Worm (Caenorhabditis elegans) whole organism, L4 larva: ENCODE measurements around the gene Y2H9A.6.

Experiments used
- D1046.2 ChIP-seq: fragments of 200-800 bp; sonication (Bioruptor generic); IDR thresholded peaks from 2 replicates; pipeline ENCODE4 v1.3.6; 2022; ENCODE audit warnings: missing genetic modification characterization, missing compliant biosample characterization
- F10B5.3 ChIP-seq: sonication (generic microtip); optimal IDR thresholded peaks from 2 replicates; lab custom pipeline; 2016; ENCODE audit warnings: mild to moderate bottlenecking, missing genetic modification characterization, missing compliant biosample characterization
- F37D6.2 ChIP-seq: sonication (generic microtip); optimal IDR thresholded peaks from 2 replicates; lab custom pipeline; 2016; ENCODE audit warnings: mild to moderate bottlenecking, missing genetic modification characterization, missing compliant biosample characterization
- T20F7.1 ChIP-seq: fragments of 200-800 bp; sonication (Bioruptor generic); optimal IDR thresholded peaks from 2 replicates; lab custom pipeline; 2018; ENCODE audit warnings: mild to moderate bottlenecking, missing genetic modification characterization, missing compliant biosample characterization
- Y48G9A.11 ChIP-seq: fragments of 200-800 bp; sonication (Bioruptor generic); IDR thresholded peaks from 2 replicates; pipeline ENCODE4 v1.3.6; 2022; ENCODE audit warnings: missing genetic modification reagents, missing genetic modification characterization, missing compliant biosample characterization
- Y75B8A.6 ChIP-seq: fragments of 200-800 bp; sonication (Bioruptor generic); IDR thresholded peaks from 2 replicates; pipeline ENCODE4 v1.3.6; 2022; ENCODE audit warnings: missing genetic modification reagents, missing genetic modification characterization, missing compliant biosample characterization
- ZK337.2 ChIP-seq: fragments of 200-800 bp; sonication (Bioruptor generic); IDR thresholded peaks from 2 replicates; pipeline ENCODE4 v1.3.6; 2022; ENCODE audit warnings: missing genetic modification reagents, missing genetic modification characterization, missing compliant biosample characterization
- ZK546.5 ChIP-seq, 2 experiments: sonication (generic microtip); optimal IDR thresholded peaks; 2 replicates each; lab custom pipeline; 2017; ENCODE audit warnings: missing biosample characterization in 2 of 2, missing genetic modification characterization in 2 of 2
- aha-1 ChIP-seq: fragments of 150-350 bp; peaks from one replicate; lab custom pipeline; 2014; ENCODE audit warnings: missing biosample characterization, missing genetic modification characterization
- attf-4 ChIP-seq: sonication (generic microtip); optimal IDR thresholded peaks from 3 replicates; lab custom pipeline; 2017; ENCODE audit warnings: missing biosample characterization, missing genetic modification characterization
- ceh-20 ChIP-seq: fragments of 200-800 bp; sonication (Bioruptor generic); IDR thresholded peaks from 2 replicates; pipeline ENCODE4 v1.3.6; 2022; ENCODE audit warnings: missing genetic modification reagents, missing genetic modification characterization, missing compliant biosample characterization
- ceh-32 ChIP-seq: sonication (generic microtip); optimal IDR thresholded peaks from 2 replicates; lab custom pipeline; 2016; ENCODE audit warnings: mild to moderate bottlenecking, missing genetic modification characterization, missing compliant biosample characterization; ENCODE audit not compliant: poor library complexity
- ceh-82 ChIP-seq: sonication (generic microtip); optimal IDR thresholded peaks from 2 replicates; lab custom pipeline; 2017; ENCODE audit warnings: missing biosample characterization, missing genetic modification characterization
- ces-1 ChIP-seq: fragments of 150-350 bp; sonication (generic microtip); optimal IDR thresholded peaks from 4 replicates; lab custom pipeline; 2014; ENCODE audit warnings: missing biosample characterization, missing genetic modification reagents, missing genetic modification characterization
- cey-2 ChIP-seq: sonication (generic microtip); optimal IDR thresholded peaks from 3 replicates; lab custom pipeline; 2017; ENCODE audit warnings: missing genetic modification characterization, mild to moderate bottlenecking, missing compliant biosample characterization, antibody characterized with exemption, borderline replicate concordance; ENCODE audit not compliant: insufficient read depth
- daf-16 ChIP-seq, 3 experiments: sonication (generic microtip); optimal IDR thresholded peaks; 2 replicates each; lab custom pipeline; 2016 to 2017; ENCODE audit warnings: missing genetic modification characterization in 3 of 3, missing genetic modification reagents in 3 of 3, mild to moderate bottlenecking in 2 of 3, missing compliant biosample characterization in 2 of 3, missing biosample characterization in 1 of 3, moderate library complexity in 1 of 3
- daf-19 ChIP-seq: fragments of 200-800 bp; sonication (Bioruptor generic); conservative IDR thresholded peaks from 2 replicates; pipeline ENCODE4 v1.3.6; 2022; ENCODE audit warnings: missing genetic modification characterization, missing compliant biosample characterization
- daf-8 ChIP-seq: fragments of 200-800 bp; sonication (Bioruptor generic); IDR thresholded peaks from 2 replicates; pipeline ENCODE4 v1.3.6; 2022; ENCODE audit warnings: missing genetic modification characterization, missing compliant biosample characterization
- dmd-8 ChIP-seq: fragments of 200-800 bp; sonication (Bioruptor generic); IDR thresholded peaks from 2 replicates; pipeline ENCODE4 v1.3.6; 2022; ENCODE audit warnings: missing genetic modification characterization, missing compliant biosample characterization
- dpl-1 ChIP-seq: fragments of 150-350 bp; optimal IDR thresholded peaks from 2 replicates; lab custom pipeline; 2014; ENCODE audit warnings: missing biosample characterization, missing genetic modification reagents, missing genetic modification characterization
- fkh-10 ChIP-seq: fragments of 150-350 bp; optimal IDR thresholded peaks from 2 replicates; lab custom pipeline; 2014; ENCODE audit warnings: missing biosample characterization, missing genetic modification reagents, missing genetic modification characterization
- gei-8 ChIP-seq: fragments of 200-800 bp; sonication (Bioruptor generic); optimal IDR thresholded peaks from 2 replicates; lab custom pipeline; 2018; ENCODE audit warnings: mild to moderate bottlenecking, missing genetic modification characterization, missing compliant biosample characterization
- hif-1 ChIP-seq, 2 experiments: sonication (generic microtip); optimal IDR thresholded peaks; 2 replicates each; lab custom pipeline; 2016 to 2017; ENCODE audit warnings: missing compliant biosample characterization in 2 of 2, missing genetic modification characterization in 2 of 2, missing genetic modification reagents in 2 of 2, missing genotype in 2 of 2, mild to moderate bottlenecking in 1 of 2
- hlh-11 ChIP-seq: fragments of 200-800 bp; sonication (Bioruptor generic); optimal IDR thresholded peaks from 2 replicates; lab custom pipeline; 2018; ENCODE audit warnings: mild to moderate bottlenecking, missing genetic modification characterization, missing compliant biosample characterization
- jun-1 ChIP-seq: fragments of 150-350 bp; optimal IDR thresholded peaks from 2 replicates; lab custom pipeline; 2014; ENCODE audit warnings: missing biosample characterization, missing genetic modification reagents, missing genetic modification characterization
- lin-15B ChIP-seq: fragments of 150-350 bp; sonication (generic microtip); optimal IDR thresholded peaks from 3 replicates; lab custom pipeline; 2014; ENCODE audit warnings: missing biosample characterization, missing genetic modification characterization
- lin-29 ChIP-seq: fragments of 200-800 bp; sonication (Bioruptor generic); IDR thresholded peaks from 2 replicates; pipeline ENCODE4 v1.3.6; 2022; ENCODE audit warnings: missing genetic modification reagents, missing genetic modification characterization, missing compliant biosample characterization
- lin-38 ChIP-seq: fragments of 200-800 bp; sonication (Bioruptor generic); IDR thresholded peaks from 2 replicates; pipeline ENCODE4 v1.3.6; 2022; ENCODE audit warnings: missing genetic modification reagents, missing genetic modification characterization, missing compliant biosample characterization
- lsy-2 ChIP-seq, 2 experiments: fragments of 150-350 bp in 1 of 2; sonication (generic microtip) in 1 of 2; optimal IDR thresholded peaks; 2 replicates each; lab custom pipeline; 2014 to 2017; ENCODE audit warnings: missing biosample characterization in 2 of 2, missing genetic modification characterization in 2 of 2
- madf-5 ChIP-seq, 2 experiments: fragments of 200-800 bp; sonication (Bioruptor generic); IDR thresholded peaks; 2 replicates each; pipeline ENCODE4 v1.3.6; 2022; ENCODE audit warnings: missing compliant biosample characterization in 2 of 2, missing genetic modification characterization in 2 of 2
- madf-9 ChIP-seq: fragments of 200-800 bp; sonication (Bioruptor generic); conservative IDR thresholded peaks from 2 replicates; pipeline ENCODE4 v1.3.6; 2022; ENCODE audit warnings: missing genetic modification reagents, missing genetic modification characterization, missing compliant biosample characterization
- mep-1 ChIP-seq: fragments of 150-350 bp; sonication (generic microtip); optimal IDR thresholded peaks from 3 replicates; lab custom pipeline; 2014; ENCODE audit warnings: missing biosample characterization, missing genetic modification characterization
- mes-2 ChIP-seq: sonication (generic microtip); optimal IDR thresholded peaks from 2 replicates; lab custom pipeline; 2016; ENCODE audit warnings: missing genotype, mild to moderate bottlenecking, missing genetic modification characterization, missing compliant biosample characterization; ENCODE audit not compliant: poor library complexity, severe bottlenecking
- mxl-2 ChIP-seq: fragments of 200-800 bp; sonication (Bioruptor generic); conservative IDR thresholded peaks from 2 replicates; pipeline ENCODE4 v1.3.6; 2022; ENCODE audit warnings: missing genetic modification reagents, missing genetic modification characterization, missing compliant biosample characterization
- nhr-10 ChIP-seq: fragments of 150-350 bp; optimal IDR thresholded peaks from 2 replicates; lab custom pipeline; 2014; ENCODE audit warnings: missing biosample characterization, missing genetic modification characterization
- nhr-102 ChIP-seq: sonication (generic microtip); optimal IDR thresholded peaks from 2 replicates; lab custom pipeline; 2016; ENCODE audit warnings: mild to moderate bottlenecking, missing genetic modification characterization, moderate library complexity, missing compliant biosample characterization
- nhr-11 ChIP-seq: fragments of 150-350 bp; optimal IDR thresholded peaks from 2 replicates; lab custom pipeline; 2014; ENCODE audit warnings: missing biosample characterization, missing genetic modification characterization
- nhr-111 ChIP-seq: fragments of 200-800 bp; sonication (Bioruptor generic); optimal IDR thresholded peaks from 2 replicates; lab custom pipeline; 2018; ENCODE audit warnings: mild to moderate bottlenecking, missing genetic modification characterization, missing compliant biosample characterization
- nhr-237 ChIP-seq: sonication (generic microtip); optimal IDR thresholded peaks from 2 replicates; lab custom pipeline; 2017; ENCODE audit warnings: missing biosample characterization, missing genetic modification characterization
- nhr-41 ChIP-seq: fragments of 200-800 bp; sonication (Bioruptor generic); IDR thresholded peaks from 2 replicates; pipeline ENCODE4 v1.3.6; 2022; ENCODE audit warnings: missing genetic modification reagents, missing genetic modification characterization, missing compliant biosample characterization
- nhr-42 ChIP-seq: fragments of 200-800 bp; sonication (Bioruptor generic); IDR thresholded peaks from 2 replicates; pipeline ENCODE4 v1.3.6; 2022; ENCODE audit warnings: missing genetic modification characterization, missing compliant biosample characterization
- nhr-6 ChIP-seq: fragments of 150-350 bp; optimal IDR thresholded peaks from 2 replicates; lab custom pipeline; 2014; ENCODE audit warnings: missing biosample characterization, missing genetic modification characterization
- nhr-76 ChIP-seq: fragments of 150-350 bp; optimal IDR thresholded peaks from 2 replicates; lab custom pipeline; 2014; ENCODE audit warnings: missing biosample characterization, missing genetic modification characterization
- rbr-2 ChIP-seq: sonication (generic microtip); optimal IDR thresholded peaks from 2 replicates; lab custom pipeline; 2016; ENCODE audit warnings: missing genotype, missing genetic modification characterization, missing compliant biosample characterization
- set-16 ChIP-seq: fragments of 200-800 bp; sonication (Bioruptor generic); IDR thresholded peaks from 2 replicates; pipeline ENCODE4 v1.3.6; 2022; ENCODE audit warnings: missing genetic modification reagents, missing genetic modification characterization, missing compliant biosample characterization
- skn-1 ChIP-seq: fragments of 150-350 bp; optimal IDR thresholded peaks from 2 replicates; lab custom pipeline; 2014; ENCODE audit warnings: missing biosample characterization, missing genetic modification characterization
- snpc-4 ChIP-seq: fragments of 150-350 bp; optimal IDR thresholded peaks from 2 replicates; lab custom pipeline; 2014; ENCODE audit warnings: missing biosample characterization, missing genetic modification characterization
- spr-1 ChIP-seq: sonication (generic microtip); optimal IDR thresholded peaks from 2 replicates; lab custom pipeline; 2016; ENCODE audit warnings: mild to moderate bottlenecking, missing genetic modification characterization, missing compliant biosample characterization
- tag-97 ChIP-seq: fragments of 200-800 bp; sonication (Bioruptor generic); IDR thresholded peaks from 2 replicates; pipeline ENCODE4 v1.3.6; 2022; ENCODE audit warnings: missing genetic modification characterization, missing compliant biosample characterization
- unc-130 ChIP-seq: sonication (generic microtip); optimal IDR thresholded peaks from 2 replicates; lab custom pipeline; 2016; ENCODE audit warnings: missing genetic modification reagents, missing genetic modification characterization, missing compliant biosample characterization
- zag-1 ChIP-seq: fragments of 150-350 bp; optimal IDR thresholded peaks from 2 replicates; lab custom pipeline; 2014; ENCODE audit warnings: missing biosample characterization, missing genetic modification characterization
- zfp-2 ChIP-seq: sonication (generic microtip); optimal IDR thresholded peaks from 2 replicates; lab custom pipeline; 2016; ENCODE audit warnings: mild to moderate bottlenecking, missing genetic modification characterization, missing compliant biosample characterization

Gene Y2H9A.6

DNA sequence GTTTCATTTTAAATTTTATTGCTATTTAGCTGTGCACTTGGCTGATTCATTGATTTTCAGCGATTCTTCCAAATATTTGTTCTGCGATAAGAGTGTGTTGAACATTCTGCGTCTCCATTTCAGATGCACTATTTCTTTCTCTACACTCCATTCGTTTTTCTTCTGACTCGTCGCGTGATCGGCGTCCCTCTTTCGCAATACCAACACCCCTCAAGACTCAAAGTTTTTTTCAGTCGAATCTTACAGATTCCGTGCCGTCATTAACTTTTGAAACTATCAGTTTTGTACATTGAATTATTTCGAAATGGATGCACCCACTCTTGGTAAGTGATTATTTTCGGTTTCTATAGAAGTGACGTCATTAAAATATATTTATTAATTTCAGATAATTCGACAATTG, 19.3 kb downstream of the Y2H9A.6 start, which contains the start of gene frm-10 (continued):
- TF ChIP-seq T20F7.1 (GFP tag; lab: Kevin White, UChicago): peak; percentile 80
- TF ChIP-seq ceh-20 (GFP tag; lab: Robert Waterston, UW): peak; percentile 42; the same call in 1 of the 2 replicates
- TF ChIP-seq attf-4: no peak
- TF ChIP-seq lin-15B (tag; lab: Kevin White, UChicago): no peak
- peak; percentile 25 for TF ChIP-seq dpl-1
- TF ChIP-seq madf-5 (GFP tag; IDR thresholded peaks at IDR 0.05; lab: Robert Waterston, UW): no peak
- no peak for TF ChIP-seq ceh-82 (tag; lab: Kevin White, UChicago)
- TF ChIP-seq tag-97: no peak
- TF ChIP-seq zag-1 (tag; lab: Kevin White, UChicago): no peak
- TF ChIP-seq daf-16 (GFP tag; optimal IDR thresholded peaks at IDR 0.05; lab: Kevin White, UChicago): no peak
- TF ChIP-seq daf-16 (tag; optimal IDR thresholded peaks at IDR 0.05; lab: Kevin White, UChicago): peak; percentile 81
- TF ChIP-seq mes-2 (tag; lab: Kevin White, UChicago): peak; percentile 75
- no peak for TF ChIP-seq aha-1 (tag; lab: Kevin White, UChicago)
- no peak for TF ChIP-seq skn-1 (tag; lab: Kevin White, UChicago)
- no peak for TF ChIP-seq madf-9
- no peak for TF ChIP-seq dmd-8
- TF ChIP-seq nhr-6 (tag; lab: Kevin White, UChicago): peak; percentile 88
- TF ChIP-seq snpc-4 (tag; lab: Kevin White, UChicago): no peak
- peak; percentile 41 for TF ChIP-seq rbr-2 (tag; lab: Kevin White, UChicago)
- no peak for TF ChIP-seq ceh-32 (tag; lab: Kevin White, UChicago)
- TF ChIP-seq F10B5.3: no peak
- TF ChIP-seq nhr-102: peak; percentile 47
- no peak for TF ChIP-seq lin-29 (GFP tag; lab: Robert Waterston, UW)
- no peak for TF ChIP-seq set-16 (GFP tag; lab: Robert Waterston, UW)
- TF ChIP-seq gei-8 (GFP tag; lab: Kevin White, UChicago): no peak
- peak; percentile 28 for TF ChIP-seq jun-1 (tag; lab: Kevin White, UChicago)
- TF ChIP-seq Y75B8A.6 (GFP tag; lab: Robert Waterston, UW): 0 out of 2 replicates have a peak, but pooled peaks have one; percentile 31
- no peak for TF ChIP-seq nhr-41 (GFP tag; lab: Robert Waterston, UW)
- TF ChIP-seq nhr-111 (GFP tag; lab: Kevin White, UChicago): no peak
- peak; percentile 55 to 67 for TF ChIP-seq lsy-2 (tag; optimal IDR thresholded peaks at IDR 0.05; lab: Kevin White, UChicago)
- no peak for TF ChIP-seq unc-130 (GFP tag; lab: Kevin White, UChicago)
- TF ChIP-seq ZK546.5 (tag; optimal IDR thresholded peaks at IDR 0.05; lab: Kevin White, UChicago): no peak
- peak; percentile 11 for TF ChIP-seq spr-1
- TF ChIP-seq mxl-2 (GFP tag; lab: Robert Waterston, UW): no peak
- TF ChIP-seq D1046.2 (GFP tag; lab: Robert Waterston, UW): no peak
- peak; percentile 92 for TF ChIP-seq hlh-11 (tag; lab: Kevin White, UChicago)
- TF ChIP-seq cey-2 (tag; lab: Kevin White, UChicago): no peak
- TF ChIP-seq nhr-76: no peak
- TF ChIP-seq nhr-11 (tag; lab: Kevin White, UChicago): peak; percentile 45
- no peak for TF ChIP-seq ZK337.2 (GFP tag; lab: Robert Waterston, UW)
- no peak for TF ChIP-seq Y48G9A.11
- no peak for TF ChIP-seq fkh-10 (GFP tag; lab: Kevin White, UChicago)
- TF ChIP-seq F37D6.2 (tag; lab: Kevin White, UChicago): no peak
- TF ChIP-seq lin-38 (GFP tag; lab: Robert Waterston, UW): no peak
- no peak for TF ChIP-seq daf-8 (GFP tag; lab: Robert Waterston, UW)
- no peak for TF ChIP-seq nhr-42
- no peak for TF ChIP-seq ces-1 (GFP tag; lab: Kevin White, UChicago)
- TF ChIP-seq daf-19 (GFP tag; lab: Robert Waterston, UW): no peak
- peak; percentile 83 for TF ChIP-seq mep-1 (tag; lab: Kevin White, UChicago)
- no peak for TF ChIP-seq nhr-237 (tag; lab: Kevin White, UChicago)
- TF ChIP-seq hif-1 (tag; optimal IDR thresholded peaks at IDR 0.05; lab: Kevin White, UChicago): peak in 1 of 2 experiments; percentile 76
- TF ChIP-seq nhr-10: no peak
- no peak for TF ChIP-seq zfp-2 (tag; lab: Kevin White, UChicago)
